Fruit fly (Drosophila melanogaster): ENCODE measurements around the gene CG13676.

Gene CG13676

dm6 chr3L:8151727-8152199 is at the start of gene CG13676:
TSS of gene CG13676 (minus strand) at chr3L:8151813.
- peak; percentile 3 for TF ChIP-seq noc (tag; optimal IDR thresholded peaks at IDR 0.05)

- TF ChIP-seq noc (tag; optimal IDR thresholded peaks at IDR 0.05): peak; percentile 83
Observed at dm6 chr3L:8197779-8198279, 46.2 kb upstream of the CG13676 start, which contains the start of the genes UbcE2M and Dhps. TSS of gene UbcE2M (minus strand) at chr3L:8197987. TSS of gene Dhps (plus strand) at chr3L:8198207.

- no peak for TF ChIP-seq noc (tag; optimal IDR thresholded peaks at IDR 0.05)
Observed at dm6 chr3L:8193016-8193415, 41.4 kb upstream of the CG13676 start, which contains the start of gene CG7387. TSS of gene CG7387 (minus strand) at chr3L:8193116.

- TF ChIP-seq noc (tag; optimal IDR thresholded peaks at IDR 0.05): no peak
Observed at dm6 chr3L:8191042-8191613, 39.5 kb upstream of the CG13676 start, which contains the start of gene MED24. TSS of gene MED24 (plus strand) at chr3L:8191270.

dm6 chr3L:8189234-8189633 is 37.6 kb upstream of the CG13676 start:
- no peak for TF ChIP-seq noc (tag; optimal IDR thresholded peaks at IDR 0.05)

dm6 chr3L:8187397-8187811 is 35.8 kb upstream of the CG13676 start:
- TF ChIP-seq noc (tag; optimal IDR thresholded peaks at IDR 0.05): no peak

- peak; percentile 89 for TF ChIP-seq noc (tag; optimal IDR thresholded peaks at IDR 0.05)
Observed at dm6 chr3L:8186627-8187396, 35.2 kb upstream of the CG13676 start, which contains the start of the genes ERR and Atg18a. TSS of gene ERR (minus strand) at chr3L:8186671. TSS of gene Atg18a (plus strand) at chr3L:8186857.

dm6 chr3L:8185263-8186227 is 33.9 kb upstream of the CG13676 start:
- peak; percentile 91 for TF ChIP-seq noc (tag; optimal IDR thresholded peaks at IDR 0.05)

- TF ChIP-seq noc (tag; optimal IDR thresholded peaks at IDR 0.05): no peak
Observed at dm6 chr3L:8180464-8181137, 29.0 kb upstream of the CG13676 start, which contains the start of the genes mthl7 and Uxs. TSS of gene mthl7 (minus strand) at chr3L:8180514. TSS of gene Uxs (plus strand) at chr3L:8180923.

dm6 chr3L:8177795-8178564 is 26.4 kb upstream of the CG13676 start, which contains the start of gene Nmt:
TSS of gene Nmt (minus strand) at chr3L:8178429.
- peak; percentile 52 for TF ChIP-seq noc (tag; optimal IDR thresholded peaks at IDR 0.05)

dm6 chr3L:8175818-8176217 is 24.2 kb upstream of the CG13676 start, which contains the start of gene RecQ4:
TSS of gene RecQ4 (minus strand) at chr3L:8175978.
- TF ChIP-seq noc (tag; optimal IDR thresholded peaks at IDR 0.05): no peak

- TF ChIP-seq noc (tag; optimal IDR thresholded peaks at IDR 0.05): no peak
Observed at dm6 chr3L:8165436-8165835, 13.8 kb upstream of the CG13676 start, which contains the start of gene CG13675. TSS of gene CG13675 (minus strand) at chr3L:8165518.

- no peak for TF ChIP-seq noc (tag; optimal IDR thresholded peaks at IDR 0.05)
Observed at dm6 chr3L:8159724-8160422, 8.3 kb upstream of the CG13676 start, which contains the start of gene CG43886. TSS of gene CG43886 (minus strand) at chr3L:8159774.

Data from whole organism, larva.